Worm (Caenorhabditis elegans) whole organism, late embryonic: Measurements from ENCODE around the gene vap-2.

Source experiments
- C08G9.2 ChIP-seq: sonication (generic microtip); optimal IDR thresholded peaks from 2 replicates; lab custom pipeline; 2016; ENCODE audit warnings: mild to moderate bottlenecking, missing genetic modification characterization, moderate library complexity, missing compliant biosample characterization
- F13H6.1 ChIP-seq: sonication (generic microtip); optimal IDR thresholded peaks from 2 replicates; lab custom pipeline; 2016; ENCODE audit warnings: missing genetic modification characterization, missing compliant biosample characterization
- K09A11.1 ChIP-seq: sonication (generic microtip); optimal IDR thresholded peaks from 2 replicates; lab custom pipeline; 2017; ENCODE audit warnings: antibody characterized with exemption, mild to moderate bottlenecking, missing genetic modification characterization, missing compliant biosample characterization; ENCODE audit not compliant: insufficient read depth
- T23F11.4 ChIP-seq: fragments of 200-800 bp; sonication (Bioruptor generic); optimal IDR thresholded peaks from 2 replicates; lab custom pipeline; 2018; ENCODE audit warnings: mild to moderate bottlenecking, missing genetic modification characterization, missing compliant biosample characterization
- Y22D7AL.16 ChIP-seq: sonication (generic microtip); optimal IDR thresholded peaks from 2 replicates; lab custom pipeline; 2016; ENCODE audit warnings: missing genetic modification characterization, missing compliant biosample characterization
- ceh-18 ChIP-seq: sonication (generic microtip); optimal IDR thresholded peaks from 2 replicates; lab custom pipeline; 2016; ENCODE audit warnings: missing genetic modification characterization, missing compliant biosample characterization
- ceh-19 ChIP-seq: fragments of 200-800 bp; sonication (Bioruptor generic); optimal IDR thresholded peaks from 2 replicates; lab custom pipeline; 2018; ENCODE audit warnings: mild to moderate bottlenecking, missing genetic modification characterization, missing compliant biosample characterization
- ceh-2 ChIP-seq: sonication (generic microtip); optimal IDR thresholded peaks from 2 replicates; lab custom pipeline; 2016; ENCODE audit warnings: missing genotype, missing genetic modification characterization, missing compliant biosample characterization
- ceh-22 ChIP-seq: sonication (generic microtip); optimal IDR thresholded peaks from 2 replicates; lab custom pipeline; 2017; ENCODE audit warnings: missing biosample characterization, missing genetic modification characterization
- ceh-24 ChIP-seq: sonication (generic microtip); optimal IDR thresholded peaks from 2 replicates; lab custom pipeline; 2016; ENCODE audit warnings: mild to moderate bottlenecking, missing genetic modification characterization, missing compliant biosample characterization
- ceh-30 ChIP-seq: fragments of 150-350 bp; optimal IDR thresholded peaks from 2 replicates; lab custom pipeline; 2014; ENCODE audit warnings: missing biosample characterization, missing genetic modification characterization
- ceh-31 ChIP-seq: sonication (generic microtip); optimal IDR thresholded peaks from 2 replicates; lab custom pipeline; 2016; ENCODE audit warnings: missing genetic modification characterization, missing compliant biosample characterization
- ceh-34 ChIP-seq: sonication (generic microtip); optimal IDR thresholded peaks from 2 replicates; lab custom pipeline; 2016; ENCODE audit warnings: mild to moderate bottlenecking, missing genetic modification characterization, missing compliant biosample characterization
- ceh-48 ChIP-seq: sonication (generic microtip); optimal IDR thresholded peaks from 2 replicates; lab custom pipeline; 2016; ENCODE audit warnings: missing genetic modification characterization, inconsistent platforms, missing compliant biosample characterization
- ceh-6 ChIP-seq: fragments of 200-800 bp; sonication (Bioruptor generic); optimal IDR thresholded peaks from 2 replicates; lab custom pipeline; 2018; ENCODE audit warnings: mild to moderate bottlenecking, missing genetic modification characterization, missing compliant biosample characterization
- dve-1 ChIP-seq: sonication (generic microtip); optimal IDR thresholded peaks from 2 replicates; lab custom pipeline; 2017; ENCODE audit warnings: antibody characterized with exemption, mild to moderate bottlenecking, missing genetic modification characterization, missing compliant biosample characterization
- elt-2 ChIP-seq: sonication (generic microtip); optimal IDR thresholded peaks from 2 replicates; lab custom pipeline; 2016; ENCODE audit warnings: missing genetic modification reagents, missing genetic modification characterization, missing compliant biosample characterization
- elt-4 ChIP-seq: sonication (generic microtip); optimal IDR thresholded peaks from 2 replicates; lab custom pipeline; 2016; ENCODE audit warnings: missing genetic modification characterization, missing compliant biosample characterization
- ets-4 ChIP-seq: sonication (generic microtip); optimal IDR thresholded peaks from 2 replicates; lab custom pipeline; 2016; ENCODE audit warnings: missing genetic modification characterization, missing compliant biosample characterization
- eyg-1 ChIP-seq: sonication (generic microtip); optimal IDR thresholded peaks from 2 replicates; lab custom pipeline; 2016; ENCODE audit warnings: missing genotype, missing genetic modification characterization, missing compliant biosample characterization
- fkh-6 ChIP-seq: sonication (generic microtip); optimal IDR thresholded peaks from 2 replicates; lab custom pipeline; 2016; ENCODE audit warnings: missing genetic modification characterization, missing compliant biosample characterization
- gmeb-2 ChIP-seq: sonication (generic microtip); optimal IDR thresholded peaks from 2 replicates; lab custom pipeline; 2016; ENCODE audit warnings: missing genetic modification characterization, inconsistent platforms, missing compliant biosample characterization
- hlh-8 ChIP-seq: sonication (generic microtip); optimal IDR thresholded peaks from 2 replicates; lab custom pipeline; 2016; ENCODE audit warnings: missing genotype, missing genetic modification characterization, missing compliant biosample characterization
- lin-11 ChIP-seq: fragments of 200-800 bp; sonication (Bioruptor generic); optimal IDR thresholded peaks from 2 replicates; lab custom pipeline; 2018; ENCODE audit warnings: mild to moderate bottlenecking, missing genetic modification characterization, missing compliant biosample characterization
- madf-2 ChIP-seq: sonication (generic microtip); optimal IDR thresholded peaks from 2 replicates; lab custom pipeline; 2017; ENCODE audit warnings: missing genetic modification characterization, missing compliant biosample characterization
- nfya-1 ChIP-seq: sonication (generic microtip); optimal IDR thresholded peaks from 2 replicates; lab custom pipeline; 2017; ENCODE audit warnings: missing genetic modification characterization, mild to moderate bottlenecking, missing compliant biosample characterization, antibody characterized with exemption, moderate library complexity
- nhr-232 ChIP-seq: sonication (generic microtip); optimal IDR thresholded peaks from 2 replicates; lab custom pipeline; 2016; ENCODE audit warnings: missing genetic modification characterization, missing compliant biosample characterization
- pag-3 ChIP-seq: sonication (generic microtip); optimal IDR thresholded peaks from 2 replicates; lab custom pipeline; 2016; ENCODE audit warnings: missing compliant biosample characterization, missing genetic modification characterization, borderline replicate concordance
- pat-9 ChIP-seq: fragments of 200-800 bp; sonication (Bioruptor generic); optimal IDR thresholded peaks from 2 replicates; lab custom pipeline; 2018; ENCODE audit warnings: mild to moderate bottlenecking, missing genetic modification characterization, moderate library complexity, missing compliant biosample characterization
- pax-1 ChIP-seq: fragments of 150-350 bp; optimal IDR thresholded peaks from 2 replicates; lab custom pipeline; 2014; ENCODE audit warnings: missing biosample characterization, missing genetic modification characterization
- pha-2 ChIP-seq: sonication (generic microtip); optimal IDR thresholded peaks from 2 replicates; lab custom pipeline; 2017; ENCODE audit warnings: mild to moderate bottlenecking, missing genetic modification characterization, missing compliant biosample characterization
- pha-4 ChIP-seq: fragments of 150-350 bp; optimal IDR thresholded peaks from 2 replicates; lab custom pipeline; 2018; ENCODE audit warnings: missing biosample characterization, missing genetic modification reagents, missing genetic modification characterization
- pqm-1 ChIP-seq: sonication (generic microtip); optimal IDR thresholded peaks from 2 replicates; lab custom pipeline; 2016; ENCODE audit warnings: missing genetic modification characterization, missing compliant biosample characterization
- pros-1 ChIP-seq: fragments of 150-350 bp; optimal IDR thresholded peaks from 2 replicates; lab custom pipeline; 2014; ENCODE audit warnings: missing biosample characterization, missing genetic modification reagents, missing genetic modification characterization
- ref-2 ChIP-seq: sonication (generic microtip); optimal IDR thresholded peaks from 2 replicates; lab custom pipeline; 2016; ENCODE audit warnings: missing genetic modification characterization, missing compliant biosample characterization
- sox-4 ChIP-seq: sonication (generic microtip); optimal IDR thresholded peaks from 2 replicates; lab custom pipeline; 2017; ENCODE audit warnings: mild to moderate bottlenecking, missing genetic modification characterization, inconsistent platforms, missing compliant biosample characterization
- syd-9 ChIP-seq: sonication (generic microtip); optimal IDR thresholded peaks from 2 replicates; lab custom pipeline; 2016; ENCODE audit warnings: mild to moderate bottlenecking, missing genetic modification characterization, moderate library complexity, missing compliant biosample characterization
- tbx-2 ChIP-seq: sonication (generic microtip); optimal IDR thresholded peaks from 2 replicates; lab custom pipeline; 2016; ENCODE audit warnings: missing genetic modification characterization, missing compliant biosample characterization
- ttx-3 ChIP-seq: sonication (generic microtip); optimal IDR thresholded peaks from 2 replicates; lab custom pipeline; 2016; ENCODE audit warnings: missing genetic modification reagents, missing genetic modification characterization, missing compliant biosample characterization
- unc-3 ChIP-seq, 2 experiments: fragments of 200-800 bp in 1 of 2; sonication (Bioruptor generic) in 1 of 2; sonication (generic microtip) in 1 of 2; conservative IDR thresholded peaks in 1 of 2; optimal IDR thresholded peaks in 1 of 2; 2 replicates each; pipeline versions ENCODE4 v1.3.6 to Lab custom; 2016 to 2022; ENCODE audit warnings: missing compliant biosample characterization in 2 of 2, missing genetic modification characterization in 2 of 2, missing genetic modification reagents in 1 of 2
- unc-42 ChIP-seq: sonication (generic microtip); optimal IDR thresholded peaks from 2 replicates; lab custom pipeline; 2016; ENCODE audit warnings: missing genotype, missing genetic modification characterization, missing compliant biosample characterization
- unc-55 ChIP-seq: sonication (generic microtip); optimal IDR thresholded peaks from 2 replicates; lab custom pipeline; 2017; ENCODE audit warnings: missing biosample characterization, missing genetic modification reagents, missing genetic modification characterization
- unc-86 ChIP-seq: sonication (generic microtip); optimal IDR thresholded peaks from 2 replicates; lab custom pipeline; 2016; ENCODE audit warnings: missing genetic modification characterization, missing compliant biosample characterization
- ztf-16 ChIP-seq: sonication (generic microtip); optimal IDR thresholded peaks from 2 replicates; lab custom pipeline; 2017; ENCODE audit warnings: missing genetic modification characterization, missing compliant biosample characterization

The vap-2 gene

DNA sequence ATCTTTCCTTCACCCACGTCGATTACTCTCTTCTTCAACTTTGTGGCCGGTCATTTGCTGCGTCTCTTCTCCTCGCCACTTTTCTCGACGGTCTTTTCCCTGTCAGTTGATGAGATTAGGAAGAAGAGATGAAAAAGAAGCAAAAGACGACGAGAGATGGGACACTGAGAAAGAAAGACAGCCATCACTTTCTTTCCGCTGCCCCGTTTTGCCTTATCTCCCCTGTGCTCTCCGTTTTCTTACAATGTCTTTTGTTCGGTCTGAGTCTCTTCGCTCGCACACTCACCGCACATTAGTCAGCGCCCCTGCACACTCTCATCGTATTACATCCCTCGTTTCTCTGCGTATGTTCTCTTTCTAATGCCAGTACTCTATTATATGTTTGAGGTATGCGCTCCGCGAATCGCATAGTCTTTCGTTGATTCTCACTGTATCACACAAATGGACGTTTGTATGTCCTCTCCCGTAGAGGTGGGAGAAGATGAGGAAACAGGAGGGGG, 26.2 kb downstream of the vap-2 start (continued):
- TF ChIP-seq pat-9 (tag; lab: Kevin White, UChicago) (peak; percentile 51), ttx-3 (tag; lab: Kevin White, UChicago) (no peak), nfya-1 (tag; lab: Kevin White, UChicago) (peak; percentile 96), unc-3 (GFP tag; conservative IDR thresholded peaks at IDR 0.05; lab: Robert Waterston, UW) (no peak), unc-3 (tag; optimal IDR thresholded peaks at IDR 0.05; lab: Kevin White, UChicago) (peak; percentile 57), pax-1 (tag; lab: Kevin White, UChicago) (peak; percentile 71), unc-42 (tag; lab: Kevin White, UChicago) (peak; percentile 100), K09A11.1 (tag; lab: Kevin White, UChicago) (peak; percentile 51), ref-2 (tag; lab: Kevin White, UChicago) (peak; percentile 92), unc-86 (tag; lab: Kevin White, UChicago) (peak; percentile 25), ceh-2 (peak; percentile 82), ceh-31 (peak; percentile 98), pag-3 (no peak), eyg-1 (tag; lab: Kevin White, UChicago) (peak; percentile 76), nhr-232 (no peak), unc-55 (GFP tag; lab: Kevin White, UChicago) (peak; percentile 100), T23F11.4 (GFP tag; lab: Kevin White, UChicago) (no peak), ceh-19 (GFP tag; lab: Kevin White, UChicago) (peak; percentile 81), sox-4 (tag; lab: Kevin White, UChicago) (no peak), pha-4 (tag; lab: Kevin White, UChicago) (no peak), ceh-34 (peak; percentile 97), pros-1 (tag; lab: Kevin White, UChicago) (peak; percentile 99), elt-4 (tag; lab: Kevin White, UChicago) (no peak), ceh-18 (tag; lab: Kevin White, UChicago) (peak; percentile 96), elt-2 (tag; lab: Kevin White, UChicago) (peak; percentile 54), pha-2 (tag; lab: Kevin White, UChicago) (peak; percentile 38), dve-1 (peak; percentile 77), tbx-2 (tag; lab: Kevin White, UChicago) (peak; percentile 94), lin-11 (tag; lab: Kevin White, UChicago) (no peak), ceh-30 (tag; lab: Kevin White, UChicago) (no peak), hlh-8 (tag; lab: Kevin White, UChicago) (peak; percentile 79), C08G9.2 (peak; percentile 79), syd-9 (tag; lab: Kevin White, UChicago) (peak; percentile 87), F13H6.1 (peak; percentile 95), ceh-22 (tag; lab: Kevin White, UChicago) (peak; percentile 76), gmeb-2 (tag; lab: Kevin White, UChicago) (no peak), pqm-1 (tag; lab: Kevin White, UChicago) (peak; percentile 40), fkh-6 (peak; percentile 35), ceh-48 (tag; lab: Kevin White, UChicago) (peak; percentile 58), ets-4 (tag; lab: Kevin White, UChicago) (peak; percentile 58)

DNA sequence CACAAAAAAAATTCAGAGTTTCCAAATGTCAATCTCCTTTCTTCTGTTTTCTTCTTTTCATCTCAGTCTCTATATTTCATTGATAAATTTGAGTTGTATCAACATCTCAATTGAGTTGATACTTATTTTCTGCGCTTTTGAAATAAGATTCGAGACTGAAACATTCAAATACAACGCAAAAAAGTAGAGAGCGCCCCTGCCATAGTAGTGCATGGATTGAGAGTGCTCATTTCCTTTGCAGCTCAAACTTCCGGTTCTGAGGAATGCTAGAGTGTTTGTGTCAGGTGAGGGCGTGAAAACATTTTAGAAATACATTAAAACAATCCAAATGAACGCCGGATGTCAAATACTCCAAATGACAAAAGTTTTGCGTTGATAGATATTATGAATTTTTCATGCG, 29.0 kb downstream of the vap-2 start:
- TF ChIP-seq ztf-16 (tag; lab: Kevin White, UChicago) (no peak), ceh-24 (tag; lab: Kevin White, UChicago) (no peak), Y22D7AL.16 (tag; lab: Kevin White, UChicago) (no peak), madf-2 (tag; lab: Kevin White, UChicago) (no peak), ceh-6 (GFP tag; lab: Kevin White, UChicago) (no peak), C08G9.2 (no peak), unc-86 (tag; lab: Kevin White, UChicago) (no peak)
